Worm (Caenorhabditis elegans) whole organism, mixed stage, embryonic: ENCODE measurements around the gene xbx-9.

Source experiments
- M03D4.4 ChIP-seq: sonication (generic microtip); optimal IDR thresholded peaks from 2 replicates; lab custom pipeline; 2017; ENCODE audit warnings: mild to moderate bottlenecking, missing genetic modification characterization, missing compliant biosample characterization
- ces-1 ChIP-seq: fragments of 150-350 bp; optimal IDR thresholded peaks from 2 replicates; lab custom pipeline; 2014; ENCODE audit warnings: missing biosample characterization, missing genetic modification reagents, missing genetic modification characterization
- elt-1 ChIP-seq: sonication (generic microtip); optimal IDR thresholded peaks from 2 replicates; lab custom pipeline; 2017; ENCODE audit warnings: missing genetic modification characterization, mild to moderate bottlenecking, missing compliant biosample characterization, antibody characterized with exemption, moderate library complexity, borderline replicate concordance; ENCODE audit not compliant: insufficient read depth
- elt-3 ChIP-seq: fragments of 150-350 bp; optimal IDR thresholded peaks from 2 replicates; lab custom pipeline; 2014; ENCODE audit warnings: missing biosample characterization, missing genetic modification characterization
- ham-2 ChIP-seq: fragments of 200-800 bp; sonication (Bioruptor generic); optimal IDR thresholded peaks from 2 replicates; lab custom pipeline; 2018; ENCODE audit warnings: mild to moderate bottlenecking, missing genetic modification characterization, missing compliant biosample characterization
- lin-13 ChIP-seq: fragments of 150-350 bp; optimal IDR thresholded peaks from 2 replicates; lab custom pipeline; 2014; ENCODE audit warnings: missing biosample characterization, missing genetic modification characterization
- nhr-2 ChIP-seq: fragments of 150-350 bp; optimal IDR thresholded peaks from 2 replicates; lab custom pipeline; 2014; ENCODE audit warnings: missing biosample characterization, missing genetic modification characterization
- nhr-76 ChIP-seq: sonication (generic microtip); optimal IDR thresholded peaks from 2 replicates; lab custom pipeline; 2017; ENCODE audit warnings: missing biosample characterization, missing genetic modification characterization
- pha-4 ChIP-seq: fragments of 150-350 bp; optimal IDR thresholded peaks from 2 replicates; lab custom pipeline; 2018; ENCODE audit warnings: missing biosample characterization, missing genetic modification reagents, missing genetic modification characterization
- snpc-4 ChIP-seq: fragments of 150-350 bp; optimal IDR thresholded peaks from 2 replicates; lab custom pipeline; 2014; ENCODE audit warnings: missing biosample characterization, missing genetic modification characterization
- ztf-11 ChIP-seq: fragments of 150-350 bp; optimal IDR thresholded peaks from 2 replicates; lab custom pipeline; 2014; ENCODE audit warnings: missing biosample characterization, missing genetic modification characterization

- TF ChIP-seq elt-3 (tag; lab: Kevin White, UChicago) = no peak
- TF ChIP-seq snpc-4 (tag; lab: Kevin White, UChicago) = no peak
- TF ChIP-seq ham-2 (GFP tag; lab: Kevin White, UChicago) = no peak
- no peak for TF ChIP-seq M03D4.4 (tag; lab: Kevin White, UChicago)
- TF ChIP-seq pha-4 = no peak
- no peak for TF ChIP-seq lin-13 (tag; lab: Kevin White, UChicago)
- no peak for TF ChIP-seq nhr-76 (tag; lab: Kevin White, UChicago)
- no peak for TF ChIP-seq ztf-11
- TF ChIP-seq elt-1 = no peak
- TF ChIP-seq ces-1 = no peak
- TF ChIP-seq nhr-2 (tag; lab: Kevin White, UChicago) = no peak
Observed at ce11 chrV:12725893-12726292, 8.1 kb upstream of the xbx-9 start, which contains the start of gene R11D1.12.
